Worm (Caenorhabditis elegans): Measurements from ENCODE around the gene C16C8.19.

DNA sequence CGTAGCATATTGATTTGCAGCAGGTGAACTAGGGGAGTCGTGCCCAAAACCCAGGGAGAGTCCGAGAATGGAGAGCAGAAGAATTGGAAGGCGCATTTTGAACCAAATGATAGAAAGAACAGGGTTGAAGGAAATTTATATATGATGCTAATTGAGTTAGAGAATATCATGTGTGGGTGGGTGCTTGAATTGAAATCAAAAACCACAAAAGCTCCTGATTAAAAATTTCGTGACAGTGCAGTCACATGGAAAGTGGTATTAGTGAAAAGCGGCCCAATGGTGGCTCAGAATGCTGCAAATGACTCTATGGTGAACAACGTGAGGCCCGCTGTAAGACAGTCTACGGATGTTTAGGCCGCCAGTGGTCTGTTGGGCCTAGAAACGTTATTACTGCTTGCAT is 3.3 kb downstream of the C16C8.19 start, which contains the start of gene C16C8.8:
- no peak for TF ChIP-seq elt-2 (tag; optimal IDR thresholded peaks at IDR 0.05)
- TF ChIP-seq pha-4 (tag; optimal IDR thresholded peaks at IDR 0.05), result no peak
- TF ChIP-seq zag-1 (tag; optimal IDR thresholded peaks at IDR 0.05), result no peak
- no peak for TF ChIP-seq nhr-11 (tag; optimal IDR thresholded peaks at IDR 0.05)
- TF ChIP-seq unc-62 (GFP tag; optimal IDR thresholded peaks at IDR 0.05), result no peak
- no peak for TF ChIP-seq nhr-76 (tag; optimal IDR thresholded peaks at IDR 0.05)
- no peak for TF ChIP-seq fos-1 (tag; optimal IDR thresholded peaks at IDR 0.05)
- no peak for TF ChIP-seq nhr-237 (tag; optimal IDR thresholded peaks at IDR 0.05)
- TF ChIP-seq snpc-4 (tag; optimal IDR thresholded peaks at IDR 0.05), result no peak
- TF ChIP-seq tbx-2 (tag; optimal IDR thresholded peaks at IDR 0.05), result no peak
- no peak for TF ChIP-seq nhr-28 (tag; optimal IDR thresholded peaks at IDR 0.05)
- no peak for TF ChIP-seq nhr-12 (tag; optimal IDR thresholded peaks at IDR 0.05)
